Worm (Caenorhabditis elegans) whole organism, L2 larva: ENCODE measurements around the gene sid-5.

ENCODE experiments used
- Y55F3AM.14 ChIP-seq: fragments of 200-800 bp; sonication (Bioruptor generic); optimal IDR thresholded peaks from 2 replicates; lab custom pipeline; 2018; ENCODE audit warnings: mild to moderate bottlenecking, missing genetic modification characterization, missing compliant biosample characterization
- ZK546.5 ChIP-seq: sonication (generic microtip); optimal IDR thresholded peaks from 2 replicates; lab custom pipeline; 2017; ENCODE audit warnings: missing biosample characterization, missing genetic modification characterization
- alr-1 ChIP-seq: fragments of 150-350 bp; optimal IDR thresholded peaks from 2 replicates; lab custom pipeline; 2014; ENCODE audit warnings: missing biosample characterization, missing genetic modification characterization
- aly-2 ChIP-seq: fragments of 150-350 bp; optimal IDR thresholded peaks from 2 replicates; lab custom pipeline; 2014; ENCODE audit warnings: missing biosample characterization, missing genetic modification characterization
- dmd-4 ChIP-seq: sonication (generic microtip); optimal IDR thresholded peaks from 2 replicates; lab custom pipeline; 2017; ENCODE audit warnings: missing biosample characterization, missing genetic modification characterization
- egl-27 ChIP-seq: sonication (generic microtip); optimal IDR thresholded peaks from 3 replicates; lab custom pipeline; 2017; ENCODE audit warnings: missing biosample characterization, missing genetic modification reagents, missing genetic modification characterization
- elt-1 ChIP-seq: fragments of 150-350 bp; optimal IDR thresholded peaks from 2 replicates; lab custom pipeline; 2014; ENCODE audit warnings: missing biosample characterization, missing genetic modification characterization
- nhr-21 ChIP-seq: fragments of 150-350 bp; optimal IDR thresholded peaks from 2 replicates; lab custom pipeline; 2014; ENCODE audit warnings: missing biosample characterization, missing genetic modification characterization
- nhr-23 ChIP-seq: fragments of 150-350 bp; optimal IDR thresholded peaks from 2 replicates; lab custom pipeline; 2014; ENCODE audit warnings: missing biosample characterization, missing genetic modification reagents, missing genetic modification characterization
- nhr-77 ChIP-seq: fragments of 150-350 bp; optimal IDR thresholded peaks from 2 replicates; lab custom pipeline; 2014; ENCODE audit warnings: missing biosample characterization, missing genetic modification characterization
- skn-1 ChIP-seq: sonication (generic microtip); optimal IDR thresholded peaks from 2 replicates; lab custom pipeline; 2017; ENCODE audit warnings: missing biosample characterization, missing genetic modification characterization
- sma-3 ChIP-seq: sonication (generic microtip); optimal IDR thresholded peaks from 2 replicates; lab custom pipeline; 2016; ENCODE audit warnings: missing genetic modification reagents, missing genetic modification characterization, missing compliant biosample characterization
- snpc-4 ChIP-seq: fragments of 150-350 bp; optimal IDR thresholded peaks from 2 replicates; lab custom pipeline; 2014; ENCODE audit warnings: missing biosample characterization, missing genetic modification characterization
- ztf-11 ChIP-seq: sonication (generic microtip); optimal IDR thresholded peaks from 2 replicates; lab custom pipeline; 2017; ENCODE audit warnings: missing biosample characterization, missing genetic modification characterization

The sid-5 gene

DNA sequence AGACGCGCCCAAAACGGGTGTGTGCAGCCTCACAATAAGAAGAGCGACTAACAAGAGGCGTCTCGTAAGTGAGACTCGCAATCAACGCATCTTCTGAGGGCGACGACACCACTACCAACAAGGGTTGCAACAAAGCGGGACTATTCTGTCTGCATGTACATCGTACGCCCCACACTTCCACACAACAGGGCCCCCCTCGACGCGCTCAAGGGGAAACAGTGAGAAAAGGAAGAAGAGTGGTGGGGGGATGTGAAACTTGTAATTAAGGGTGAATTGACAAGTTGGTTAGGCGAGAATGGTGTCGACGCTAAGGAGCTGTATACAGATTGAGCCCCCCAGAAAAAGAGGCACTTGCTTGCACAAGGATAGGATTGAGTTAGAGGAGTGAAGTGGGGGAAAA, 48.8 kb downstream of the sid-5 start:
- no peak for TF ChIP-seq aly-2 (tag; lab: Kevin White, UChicago)
- no peak for TF ChIP-seq Y55F3AM.14 (GFP tag; lab: Kevin White, UChicago)
- no peak for TF ChIP-seq alr-1 (tag; lab: Kevin White, UChicago)
- no peak for TF ChIP-seq nhr-23 (tag; lab: Kevin White, UChicago)
- no peak for TF ChIP-seq nhr-77 (tag; lab: Kevin White, UChicago)
- TF ChIP-seq dmd-4 = no peak
- TF ChIP-seq ZK546.5 = no peak
- TF ChIP-seq skn-1 (tag; lab: Kevin White, UChicago) = no peak
- TF ChIP-seq egl-27 (tag; lab: Kevin White, UChicago) = no peak
- no peak for TF ChIP-seq ztf-11 (tag; lab: Kevin White, UChicago)
- no peak for TF ChIP-seq sma-3 (GFP tag; lab: Kevin White, UChicago)
- no peak for TF ChIP-seq elt-1
- TF ChIP-seq snpc-4 (tag; lab: Kevin White, UChicago) = no peak
- TF ChIP-seq nhr-21 (tag; lab: Kevin White, UChicago) = no peak
